Fruit fly (Drosophila melanogaster) whole organism, embryonic: ENCODE results near the gene CG42673.

Experiments used
- Abd-B ChIP-seq: fragments of 200-800 bp; sonication (Bioruptor generic); optimal IDR thresholded peaks from 2 replicates; lab custom pipeline; 2018; ENCODE audit warnings: missing biosample characterization, mild to moderate bottlenecking, missing genetic modification characterization, moderate library complexity
- CG10321 ChIP-seq: fragments of 200-800 bp; sonication (Bioruptor generic); IDR thresholded peaks from 2 replicates; pipeline ENCODE4 v1.3.6; 2022; ENCODE audit warnings: missing biosample characterization, missing genetic modification characterization
- CG10565 ChIP-seq: fragments of 200-800 bp; sonication (Bioruptor generic); optimal IDR thresholded peaks from 3 replicates; lab custom pipeline; 2016; ENCODE audit warnings: missing biosample characterization, mild to moderate bottlenecking, missing genetic modification characterization
- CG10959 ChIP-seq: fragments of 200-800 bp; sonication (Bioruptor generic); IDR thresholded peaks from 2 replicates; pipeline ENCODE4 v1.3.6; 2022; ENCODE audit warnings: missing biosample characterization, missing genetic modification characterization
- CG12155 ChIP-seq: fragments of 200-800 bp; sonication (Bioruptor generic); optimal IDR thresholded peaks from 3 replicates; lab custom pipeline; 2016; ENCODE audit warnings: missing biosample characterization, missing genetic modification characterization
- CG13287 ChIP-seq: fragments of 200-800 bp; sonication (Bioruptor generic); IDR thresholded peaks from 2 replicates; pipeline ENCODE4 v1.3.6; 2022; ENCODE audit warnings: missing biosample characterization, missing genetic modification characterization; ENCODE audit not compliant: partially characterized antibody
- CG13775 ChIP-seq: fragments of 200-800 bp; sonication (Bioruptor generic); optimal IDR thresholded peaks from 3 replicates; lab custom pipeline; 2017; ENCODE audit warnings: missing biosample characterization, mild to moderate bottlenecking, missing genetic modification characterization
- CG13894 ChIP-seq: fragments of 200-800 bp; sonication (Bioruptor generic); optimal IDR thresholded peaks from 3 replicates; lab custom pipeline; 2018; ENCODE audit warnings: missing biosample characterization, mild to moderate bottlenecking, missing genetic modification characterization, moderate library complexity
- CG17361 ChIP-seq: fragments of 200-800 bp; sonication (Bioruptor generic); IDR thresholded peaks from 3 replicates; pipeline ENCODE4 v1.3.6; 2022; ENCODE audit warnings: missing biosample characterization, missing genetic modification characterization
- CG2129 ChIP-seq: fragments of 200-800 bp; sonication (Bioruptor generic); IDR thresholded peaks from 2 replicates; pipeline ENCODE4 v1.3.6; 2022; ENCODE audit warnings: missing biosample characterization, missing genetic modification characterization; ENCODE audit not compliant: partially characterized antibody
- CG2712 ChIP-seq: fragments of 200-800 bp; optimal IDR thresholded peaks from 3 replicates; lab custom pipeline; 2019; ENCODE audit warnings: missing biosample characterization, mild to moderate bottlenecking, missing genetic modification characterization, moderate library complexity
- CG3163 ChIP-seq: fragments of 200-800 bp; sonication (Bioruptor generic); optimal IDR thresholded peaks from 3 replicates; lab custom pipeline; 2016; ENCODE audit warnings: missing biosample characterization, missing genetic modification characterization
- CG32772 ChIP-seq: fragments of 200-800 bp; sonication (Bioruptor generic); IDR thresholded peaks from 2 replicates; pipeline ENCODE4 v1.3.6; 2022; ENCODE audit warnings: missing biosample characterization, missing genetic modification characterization
- CG5180 ChIP-seq: fragments of 200-800 bp; sonication (Bioruptor generic); optimal IDR thresholded peaks from 3 replicates; lab custom pipeline; 2017; ENCODE audit warnings: missing biosample characterization, missing genetic modification characterization, mild to moderate bottlenecking, moderate library complexity, missing genetic modification reagents
- CG5245 ChIP-seq: fragments of 200-800 bp; sonication (Bioruptor generic); optimal IDR thresholded peaks from 3 replicates; lab custom pipeline; 2016; ENCODE audit warnings: missing biosample characterization, missing genetic modification characterization
- CG5953 ChIP-seq: fragments of 200-800 bp; sonication (Bioruptor generic); IDR thresholded peaks from 2 replicates; pipeline ENCODE4 v1.3.6; 2022; ENCODE audit warnings: missing biosample characterization, missing genetic modification characterization
- CG6254 ChIP-seq: fragments of 200-800 bp; sonication (Bioruptor generic); optimal IDR thresholded peaks from 3 replicates; lab custom pipeline; 2017; ENCODE audit warnings: mild to moderate bottlenecking, missing biosample characterization, missing genetic modification reagents, missing genetic modification characterization
- D19B ChIP-seq: fragments of 200-800 bp; sonication (Bioruptor generic); optimal IDR thresholded peaks from 2 replicates; lab custom pipeline; 2017; ENCODE audit warnings: missing biosample characterization, mild to moderate bottlenecking, missing genetic modification characterization
- E2f2 ChIP-seq: fragments of 200-800 bp; sonication (Bioruptor generic); IDR thresholded peaks from 2 replicates; pipeline ENCODE4 v1.3.6; 2022; ENCODE audit warnings: missing biosample characterization, missing genetic modification characterization
- Hr78 ChIP-seq, 2 experiments: fragments of 200-800 bp in 1 of 2; fragments of >200 bp in 1 of 2; sonication (Bioruptor generic) in 1 of 2; optimal IDR thresholded peaks; 2 replicates each; lab custom pipeline; 2017 to 2019; ENCODE audit warnings: missing biosample characterization in 2 of 2, missing genetic modification characterization in 2 of 2, mild to moderate bottlenecking in 1 of 2, moderate library complexity in 1 of 2
- Lhr ChIP-seq: fragments of 200-800 bp; sonication (Bioruptor generic); optimal IDR thresholded peaks from 3 replicates; lab custom pipeline; 2017; ENCODE audit warnings: mild to moderate bottlenecking, missing biosample characterization, missing genetic modification reagents, missing genetic modification characterization
- NFAT ChIP-seq: fragments of 200-800 bp; sonication (Bioruptor generic); IDR thresholded peaks from 2 replicates; pipeline ENCODE4 v1.3.6; 2022; ENCODE audit warnings: missing biosample characterization, missing genetic modification characterization
- NfI ChIP-seq: fragments of 200-800 bp; sonication (Bioruptor generic); optimal IDR thresholded peaks from 3 replicates; lab custom pipeline; 2018; ENCODE audit warnings: missing biosample characterization, mild to moderate bottlenecking, missing genetic modification characterization, moderate library complexity
- Sox100B ChIP-seq: fragments of 200-800 bp; sonication (Bioruptor generic); optimal IDR thresholded peaks from 3 replicates; lab custom pipeline; 2018; ENCODE audit warnings: missing biosample characterization, mild to moderate bottlenecking, missing genetic modification characterization
- Trl ChIP-seq, 3 experiments: fragments of >200 bp in 2 of 3; fragments of 200-800 bp in 1 of 3; sonication (Bioruptor generic) in 1 of 3; optimal IDR thresholded peaks; 2 replicates in 1 of 3; 3 replicates in 2 of 3; lab custom pipeline; 2016 to 2017; ENCODE audit warnings: missing biosample characterization in 1 of 3, missing genetic modification characterization in 1 of 3
- bab2 ChIP-seq: fragments of 200-800 bp; sonication (Bioruptor generic); optimal IDR thresholded peaks from 2 replicates; lab custom pipeline; 2016; ENCODE audit warnings: missing biosample characterization, missing genetic modification characterization
- caup ChIP-seq: fragments of 200-800 bp; sonication (Bioruptor generic); optimal IDR thresholded peaks from 3 replicates; lab custom pipeline; 2017; ENCODE audit warnings: missing biosample characterization, mild to moderate bottlenecking, missing genetic modification characterization, moderate library complexity; ENCODE audit not compliant: severe bottlenecking
- crc ChIP-seq: fragments of 200-800 bp; sonication (Bioruptor generic); optimal IDR thresholded peaks from 2 replicates; lab custom pipeline; 2016; ENCODE audit warnings: missing biosample characterization, missing genetic modification characterization
- disco-r ChIP-seq: fragments of 200-800 bp; sonication (Bioruptor generic); optimal IDR thresholded peaks from 2 replicates; lab custom pipeline; 2016; ENCODE audit warnings: missing biosample characterization, missing genetic modification characterization
- eve ChIP-seq, 2 experiments: fragments of >200 bp; optimal IDR thresholded peaks; 2 replicates each; lab custom pipeline; 2017; ENCODE audit warnings: missing biosample characterization in 2 of 2, missing genetic modification characterization in 2 of 2
- exex ChIP-seq: fragments of 200-800 bp; sonication (Bioruptor generic); optimal IDR thresholded peaks from 4 replicates; lab custom pipeline; 2018; ENCODE audit warnings: missing biosample characterization, mild to moderate bottlenecking, missing genetic modification characterization, moderate library complexity
- gfzf ChIP-seq: fragments of 200-800 bp; sonication (Bioruptor generic); optimal IDR thresholded peaks from 2 replicates; lab custom pipeline; 2016; ENCODE audit warnings: missing biosample characterization, mild to moderate bottlenecking, missing genetic modification characterization, moderate library complexity
- inv ChIP-seq: fragments of 200-800 bp; sonication (Bioruptor generic); IDR thresholded peaks from 2 replicates; pipeline ENCODE4 v1.3.6; 2022; ENCODE audit warnings: missing biosample characterization, missing genetic modification characterization; ENCODE audit not compliant: partially characterized antibody
- oc ChIP-seq: fragments of 200-800 bp; sonication (Bioruptor generic); optimal IDR thresholded peaks from 2 replicates; lab custom pipeline; 2018; ENCODE audit warnings: missing biosample characterization, mild to moderate bottlenecking, missing genetic modification characterization, moderate library complexity
- repo ChIP-seq: fragments of 200-800 bp; sonication (Bioruptor generic); optimal IDR thresholded peaks from 2 replicates; lab custom pipeline; 2016; ENCODE audit warnings: missing biosample characterization, missing genetic modification characterization
- sens ChIP-seq: fragments of 200-800 bp; sonication (Bioruptor generic); peaks from one replicate; lab custom pipeline; 2016; ENCODE audit warnings: missing biosample characterization, missing genetic modification characterization
- sens-2 ChIP-seq: fragments of 200-800 bp; sonication (Bioruptor generic); IDR thresholded peaks from 2 replicates; pipeline ENCODE4 v1.3.6; 2022; ENCODE audit warnings: missing biosample characterization, missing genetic modification characterization

The CG42673 gene

dm6 chr3L:9505007-9505712 is 41.9 kb upstream of the CG42673 start, which contains the start of gene path (continued):
- TF ChIP-seq CG5180 = peak; percentile 19
- TF ChIP-seq CG6254 (GFP tag; lab: Kevin White, UChicago) = peak; percentile 22
- TF ChIP-seq CG32772 (GFP tag; lab: Robert Waterston, UW) = no peak
- TF ChIP-seq CG2129 (GFP tag; lab: Robert Waterston, UW) = no peak
- no peak for TF ChIP-seq gfzf (GFP tag; lab: Kevin White, UChicago)
- no peak for TF ChIP-seq CG10565 (GFP tag; lab: Kevin White, UChicago)
- no peak for TF ChIP-seq E2f2 (GFP tag; lab: Robert Waterston, UW)
- peak; percentile 79 for TF ChIP-seq CG2712 (tag; lab: Kevin White, UChicago)
- TF ChIP-seq NfI (GFP tag; lab: Kevin White, UChicago) = no peak
- no peak for TF ChIP-seq CG5245
- TF ChIP-seq eve (GFP tag; optimal IDR thresholded peaks at IDR 0.05; lab: Kevin White, UChicago) = no peak
- no peak for TF ChIP-seq CG10959 (GFP tag; lab: Robert Waterston, UW)
- no peak for TF ChIP-seq Hr78 (GFP tag; optimal IDR thresholded peaks at IDR 0.05; lab: Kevin White, UChicago)
- TF ChIP-seq NFAT (GFP tag; lab: Robert Waterston, UW) = no peak
- TF ChIP-seq disco-r = no peak
- no peak for TF ChIP-seq Abd-B (GFP tag; lab: Kevin White, UChicago)
- no peak for TF ChIP-seq CG12155 (GFP tag; lab: Kevin White, UChicago)
- TF ChIP-seq Lhr (GFP tag; lab: Kevin White, UChicago) = no peak
- peak; percentile 6 for TF ChIP-seq oc (tag; lab: Kevin White, UChicago)
- TF ChIP-seq sens-2 = no peak
- TF ChIP-seq D19B (GFP tag; lab: Kevin White, UChicago) = no peak
- no peak for TF ChIP-seq bab2 (GFP tag; lab: Kevin White, UChicago)
- no peak for TF ChIP-seq inv (GFP tag; lab: Robert Waterston, UW)
- TF ChIP-seq, all 482 proteins: peak for 168

- TF ChIP-seq CG10321 (peak; percentile 69; the same call in 1 of the 2 replicates), crc (GFP tag; lab: Kevin White, UChicago) (peak; percentile 16), CG3163 (GFP tag; lab: Kevin White, UChicago) (peak; percentile 83), CG13894 (peak; percentile 29), CG5953 (GFP tag; lab: Robert Waterston, UW) (no peak), repo (GFP tag; lab: Kevin White, UChicago) (no peak), CG17361 (peak; percentile 46; the same call in 2 of the 3 replicates), Sox100B (peak; percentile 61), sens (GFP tag; lab: Kevin White, UChicago) (peak; percentile 26), Trl (optimal IDR thresholded peaks at IDR 0.05; lab: Kevin White, UChicago) (peak; percentile 9 to 21), Trl (GFP tag; optimal IDR thresholded peaks at IDR 0.05; lab: Kevin White, UChicago) (no peak)
These were observed 41.3 kb upstream of the CG42673 start for dm6 chr3L:9505713-9506062.

dm6 chr3L:9506421-9506820 is 40.6 kb upstream of the CG42673 start:
- TF ChIP-seq CG13775 (GFP tag; lab: Kevin White, UChicago) = no peak
- TF ChIP-seq exex (tag; lab: Kevin White, UChicago) = peak; percentile 64
- TF ChIP-seq CG13287 = no peak
- no peak for TF ChIP-seq caup (GFP tag; lab: Kevin White, UChicago)
